Fruit fly (Drosophila melanogaster): Measurements from ENCODE around the gene CG34286.

- no peak for TF ChIP-seq CG12768 (GFP tag; optimal IDR thresholded peaks at IDR 0.05)
- TF ChIP-seq toe (GFP tag; optimal IDR thresholded peaks at IDR 0.05) = no peak
- TF ChIP-seq Mnt (GFP tag; optimal IDR thresholded peaks at IDR 0.05) = no peak
- TF ChIP-seq kay (GFP tag; ENCODE audit: borderline replicate concordance) = no peak
- TF ChIP-seq CG5204 (GFP tag; optimal IDR thresholded peaks at IDR 0.05) = no peak
- no peak for TF ChIP-seq tj (GFP tag; optimal IDR thresholded peaks at IDR 0.05)
- TF ChIP-seq Clk (GFP tag; optimal IDR thresholded peaks at IDR 0.05) = no peak
Observed at dm6 chr3R:19727806-19728205, 12.1 kb upstream of the CG34286 start.
